Worm (Caenorhabditis elegans): ENCODE results near the gene Y65A5A.1.

- TF ChIP-seq ama-1 (optimal IDR thresholded peaks at IDR 0.05), result no peak
- TF ChIP-seq hnd-1 (tag; optimal IDR thresholded peaks at IDR 0.05), result peak; percentile 30
These were observed 10.7 kb downstream of the Y65A5A.1 start for ce11 chrIV:16388856-16389461.
